Fruit fly (Drosophila melanogaster) whole organism, embryonic: ENCODE data around the gene spn-B.

Experiments
- CG13624 ChIP-seq: fragments of 200-800 bp; sonication (Bioruptor generic); optimal IDR thresholded peaks from 2 replicates; lab custom pipeline; 2016; ENCODE audit warnings: missing biosample characterization, missing genetic modification characterization
- CG15601 ChIP-seq: fragments of 200-800 bp; sonication (Bioruptor generic); optimal IDR thresholded peaks from 3 replicates; lab custom pipeline; 2019; ENCODE audit warnings: missing biosample characterization, mild to moderate bottlenecking, missing genetic modification characterization, moderate library complexity
- CG16863 ChIP-seq: fragments of 200-800 bp; sonication (Bioruptor generic); optimal IDR thresholded peaks from 3 replicates; lab custom pipeline; 2016; ENCODE audit warnings: missing biosample characterization, missing genetic modification characterization
- CG17361 ChIP-seq: fragments of 200-800 bp; sonication (Bioruptor generic); IDR thresholded peaks from 3 replicates; pipeline ENCODE4 v1.3.6; 2022; ENCODE audit warnings: missing biosample characterization, missing genetic modification characterization
- CG17829 ChIP-seq: fragments of 200-800 bp; optimal IDR thresholded peaks from 2 replicates; lab custom pipeline; 2019; ENCODE audit warnings: missing biosample characterization, mild to moderate bottlenecking, missing genetic modification characterization, moderate library complexity
- CG18262 ChIP-seq: fragments of 200-800 bp; optimal IDR thresholded peaks from 3 replicates; lab custom pipeline; 2019; ENCODE audit warnings: missing biosample characterization, mild to moderate bottlenecking, missing genetic modification characterization, moderate library complexity
- CG18476 ChIP-seq: fragments of 200-800 bp; sonication (Bioruptor generic); optimal IDR thresholded peaks from 2 replicates; lab custom pipeline; 2016; ENCODE audit warnings: missing biosample characterization, mild to moderate bottlenecking, missing genetic modification characterization
- CG2199 ChIP-seq: fragments of 200-800 bp; sonication (Bioruptor generic); IDR thresholded peaks from 3 replicates; pipeline ENCODE4 v1.3.6; 2022; ENCODE audit warnings: missing biosample characterization, missing genetic modification characterization
- CG3726 ChIP-seq: fragments of 200-800 bp; sonication (Bioruptor generic); IDR thresholded peaks from 3 replicates; pipeline ENCODE4, ENCODE4 v1.3.6; 2022; ENCODE audit warnings: missing biosample characterization, missing genetic modification characterization
- CG3995 ChIP-seq: fragments of 200-800 bp; sonication (Bioruptor generic); optimal IDR thresholded peaks from 3 replicates; lab custom pipeline; 2016; ENCODE audit warnings: missing biosample characterization, missing genetic modification characterization
- CG4360 ChIP-seq: fragments of 200-800 bp; sonication (Bioruptor generic); IDR thresholded peaks from 2 replicates; pipeline ENCODE4 v1.3.6; 2022; ENCODE audit warnings: missing biosample characterization, missing genetic modification characterization
- CG5180 ChIP-seq: fragments of 200-800 bp; sonication (Bioruptor generic); optimal IDR thresholded peaks from 3 replicates; lab custom pipeline; 2017; ENCODE audit warnings: missing biosample characterization, missing genetic modification characterization, mild to moderate bottlenecking, moderate library complexity, missing genetic modification reagents
- CG6254 ChIP-seq: fragments of 200-800 bp; sonication (Bioruptor generic); optimal IDR thresholded peaks from 3 replicates; lab custom pipeline; 2017; ENCODE audit warnings: mild to moderate bottlenecking, missing biosample characterization, missing genetic modification reagents, missing genetic modification characterization
- CG7745 ChIP-seq: fragments of 200-800 bp; sonication (Bioruptor generic); optimal IDR thresholded peaks from 2 replicates; lab custom pipeline; 2018; ENCODE audit warnings: missing biosample characterization, mild to moderate bottlenecking, missing genetic modification characterization, moderate library complexity
- CG8765 ChIP-seq: fragments of 200-800 bp; sonication (Bioruptor generic); IDR thresholded peaks from 2 replicates; pipeline ENCODE4 v1.3.6; 2022; ENCODE audit warnings: missing biosample characterization, missing genetic modification characterization
- CG9215 ChIP-seq: fragments of 200-800 bp; sonication (Bioruptor generic); IDR thresholded peaks from 2 replicates; pipeline ENCODE4 v1.3.6; 2022; ENCODE audit warnings: missing biosample characterization, missing genetic modification characterization
- CG9817 ChIP-seq: fragments of 200-800 bp; sonication (Bioruptor generic); optimal IDR thresholded peaks from 2 replicates; lab custom pipeline; 2018; ENCODE audit warnings: missing biosample characterization, mild to moderate bottlenecking, missing genetic modification characterization, moderate library complexity
- CHES-1-like ChIP-seq: fragments of 200-800 bp; sonication (Bioruptor generic); optimal IDR thresholded peaks from 2 replicates; lab custom pipeline; 2016; ENCODE audit warnings: missing biosample characterization, missing genetic modification characterization
- CkIIα-i1 ChIP-seq: fragments of 200-800 bp; sonication (Bioruptor generic); IDR thresholded peaks from 2 replicates; pipeline ENCODE4 v1.3.6; 2022; ENCODE audit warnings: missing biosample characterization, missing genetic modification characterization
- Dbx ChIP-seq: fragments of 200-800 bp; sonication (Bioruptor generic); IDR thresholded peaks from 3 replicates; pipeline ENCODE4 v1.3.6; 2022; ENCODE audit warnings: missing biosample characterization, missing genetic modification characterization
- HLH54F ChIP-seq: fragments of 200-800 bp; sonication (Bioruptor generic); optimal IDR thresholded peaks from 3 replicates; lab custom pipeline; 2016; ENCODE audit warnings: missing biosample characterization, missing genetic modification characterization
- Hmr ChIP-seq: fragments of 200-800 bp; sonication (Bioruptor generic); optimal IDR thresholded peaks from 3 replicates; lab custom pipeline; 2017; ENCODE audit warnings: mild to moderate bottlenecking, missing biosample characterization, missing genetic modification reagents, missing genetic modification characterization
- Mad ChIP-seq: fragments of 200-800 bp; sonication (Bioruptor generic); optimal IDR thresholded peaks from 2 replicates; lab custom pipeline; 2016; ENCODE audit warnings: missing biosample characterization, missing genetic modification characterization
- Max ChIP-seq: fragments of 200-800 bp; sonication (Bioruptor generic); optimal IDR thresholded peaks from 2 replicates; lab custom pipeline; 2016; ENCODE audit warnings: missing biosample characterization, mild to moderate bottlenecking, missing genetic modification characterization
- Rx ChIP-seq: fragments of 200-800 bp; sonication (Bioruptor generic); IDR thresholded peaks from 2 replicates; pipeline ENCODE4 v1.3.6; 2022; ENCODE audit warnings: missing biosample characterization, missing genetic modification characterization
- Sry-δ ChIP-seq: fragments of 200-800 bp; sonication (Bioruptor generic); optimal IDR thresholded peaks from 2 replicates; lab custom pipeline; 2016; ENCODE audit warnings: missing biosample characterization, missing genetic modification characterization
- ac ChIP-seq: fragments of 200-800 bp; sonication (Bioruptor generic); optimal IDR thresholded peaks from 3 replicates; lab custom pipeline; 2017; ENCODE audit warnings: missing biosample characterization, mild to moderate bottlenecking, missing genetic modification characterization
- ash1 ChIP-seq: fragments of 200-800 bp; sonication (Bioruptor generic); optimal IDR thresholded peaks from 2 replicates; lab custom pipeline; 2018; ENCODE audit warnings: missing biosample characterization, mild to moderate bottlenecking, missing genetic modification characterization
- bcd ChIP-seq: fragments of 200-800 bp; sonication (Bioruptor generic); optimal IDR thresholded peaks from 2 replicates; lab custom pipeline; 2017; ENCODE audit warnings: missing biosample characterization, mild to moderate bottlenecking, missing genetic modification characterization
- cad ChIP-seq: fragments of >200 bp; optimal IDR thresholded peaks from 2 replicates; lab custom pipeline; 2017; ENCODE audit warnings: missing biosample characterization, missing genetic modification characterization
- cg ChIP-seq: fragments of 200-800 bp; sonication (Bioruptor generic); optimal IDR thresholded peaks from 3 replicates; lab custom pipeline; 2019; ENCODE audit warnings: missing biosample characterization, mild to moderate bottlenecking, missing genetic modification characterization, moderate library complexity
- ci ChIP-seq: fragments of 200-800 bp; sonication (Bioruptor generic); IDR thresholded peaks from 3 replicates; pipeline ENCODE4 v1.3.6; 2022; ENCODE audit warnings: missing biosample characterization, missing genetic modification characterization
- corto ChIP-seq: fragments of 200-800 bp; sonication (Bioruptor generic); optimal IDR thresholded peaks from 2 replicates; lab custom pipeline; 2016; ENCODE audit warnings: missing biosample characterization, mild to moderate bottlenecking, missing genetic modification characterization, moderate library complexity
- da ChIP-seq: fragments of 200-800 bp; sonication (Bioruptor generic); optimal IDR thresholded peaks from 2 replicates; lab custom pipeline; 2016; ENCODE audit warnings: missing biosample characterization, missing genetic modification characterization
- dan ChIP-seq: fragments of 200-800 bp; sonication (Bioruptor generic); IDR thresholded peaks from 2 replicates; pipeline ENCODE4 v1.3.6; 2022; ENCODE audit warnings: missing biosample characterization, missing genetic modification characterization
- danr ChIP-seq: fragments of 200-800 bp; sonication (Bioruptor generic); IDR thresholded peaks from 2 replicates; pipeline ENCODE4 v1.3.6; 2022; ENCODE audit warnings: missing biosample characterization, missing genetic modification characterization
- dmrt11E ChIP-seq: fragments of 200-800 bp; sonication (Bioruptor generic); optimal IDR thresholded peaks from 3 replicates; lab custom pipeline; 2018; ENCODE audit warnings: missing biosample characterization, mild to moderate bottlenecking, missing genetic modification characterization, moderate library complexity
- dmrt99B ChIP-seq: fragments of 200-800 bp; sonication (Bioruptor generic); optimal IDR thresholded peaks from 2 replicates; lab custom pipeline; 2018; ENCODE audit warnings: missing biosample characterization, mild to moderate bottlenecking, missing genetic modification characterization, moderate library complexity
- dpn ChIP-seq, 2 experiments: fragments of 200-800 bp; sonication (Bioruptor generic); optimal IDR thresholded peaks; 3 replicates each; lab custom pipeline; 2016; ENCODE audit warnings: missing biosample characterization in 2 of 2, missing genetic modification characterization in 2 of 2
- her ChIP-seq: fragments of 200-800 bp; sonication (Bioruptor generic); optimal IDR thresholded peaks from 2 replicates; lab custom pipeline; 2016; ENCODE audit warnings: missing biosample characterization, missing genetic modification characterization
- inv ChIP-seq: fragments of 200-800 bp; sonication (Bioruptor generic); IDR thresholded peaks from 2 replicates; pipeline ENCODE4 v1.3.6; 2022; ENCODE audit warnings: missing biosample characterization, missing genetic modification characterization; ENCODE audit not compliant: partially characterized antibody
- knrl ChIP-seq: fragments of 200-800 bp; sonication (Bioruptor generic); IDR thresholded peaks from 3 replicates; pipeline ENCODE4 v1.3.6; 2022; ENCODE audit warnings: missing biosample characterization, missing genetic modification characterization; ENCODE audit not compliant: partially characterized antibody
- lov ChIP-seq, 2 experiments: fragments of 200-800 bp in 1 of 2; fragments of >200 bp in 1 of 2; sonication (Bioruptor generic) in 1 of 2; IDR thresholded peaks in 1 of 2; optimal IDR thresholded peaks in 1 of 2; 2 replicates in 1 of 2; 3 replicates in 1 of 2; pipeline versions ENCODE4 v1.3.6 to Lab custom; 2017 to 2022; ENCODE audit warnings: missing biosample characterization in 1 of 2, missing genetic modification characterization in 1 of 2
- nerfin-1 ChIP-seq: fragments of 200-800 bp; sonication (Bioruptor generic); optimal IDR thresholded peaks from 3 replicates; lab custom pipeline; 2019; ENCODE audit warnings: missing biosample characterization, mild to moderate bottlenecking, missing genetic modification characterization, moderate library complexity
- pan ChIP-seq, 4 experiments: fragments of >200 bp in 3 of 4; fragments of 200-800 bp in 1 of 4; sonication (Bioruptor generic) in 1 of 4; optimal IDR thresholded peaks in 3 of 4; IDR thresholded peaks in 1 of 4; 2 replicates each; pipeline versions ENCODE4 v1.3.6 to Lab custom; 2017 to 2022; ENCODE audit warnings: missing biosample characterization in 2 of 4, missing genetic modification characterization in 2 of 4, mixed read lengths in 1 of 4
- row ChIP-seq: fragments of 200-800 bp; sonication (Bioruptor generic); IDR thresholded peaks from 3 replicates; pipeline ENCODE4 v1.3.6; 2022; ENCODE audit warnings: missing biosample characterization, missing genetic modification characterization
- seq ChIP-seq: fragments of 200-800 bp; sonication (Bioruptor generic); IDR thresholded peaks from 2 replicates; pipeline ENCODE4 v1.3.6; 2022; ENCODE audit warnings: missing biosample characterization, missing genetic modification characterization
- wdn ChIP-seq: fragments of 200-800 bp; sonication (Bioruptor generic); IDR thresholded peaks from 2 replicates; pipeline ENCODE4 v1.3.6; 2022; ENCODE audit warnings: missing biosample characterization, missing genetic modification characterization

The spn-B gene

DNA sequence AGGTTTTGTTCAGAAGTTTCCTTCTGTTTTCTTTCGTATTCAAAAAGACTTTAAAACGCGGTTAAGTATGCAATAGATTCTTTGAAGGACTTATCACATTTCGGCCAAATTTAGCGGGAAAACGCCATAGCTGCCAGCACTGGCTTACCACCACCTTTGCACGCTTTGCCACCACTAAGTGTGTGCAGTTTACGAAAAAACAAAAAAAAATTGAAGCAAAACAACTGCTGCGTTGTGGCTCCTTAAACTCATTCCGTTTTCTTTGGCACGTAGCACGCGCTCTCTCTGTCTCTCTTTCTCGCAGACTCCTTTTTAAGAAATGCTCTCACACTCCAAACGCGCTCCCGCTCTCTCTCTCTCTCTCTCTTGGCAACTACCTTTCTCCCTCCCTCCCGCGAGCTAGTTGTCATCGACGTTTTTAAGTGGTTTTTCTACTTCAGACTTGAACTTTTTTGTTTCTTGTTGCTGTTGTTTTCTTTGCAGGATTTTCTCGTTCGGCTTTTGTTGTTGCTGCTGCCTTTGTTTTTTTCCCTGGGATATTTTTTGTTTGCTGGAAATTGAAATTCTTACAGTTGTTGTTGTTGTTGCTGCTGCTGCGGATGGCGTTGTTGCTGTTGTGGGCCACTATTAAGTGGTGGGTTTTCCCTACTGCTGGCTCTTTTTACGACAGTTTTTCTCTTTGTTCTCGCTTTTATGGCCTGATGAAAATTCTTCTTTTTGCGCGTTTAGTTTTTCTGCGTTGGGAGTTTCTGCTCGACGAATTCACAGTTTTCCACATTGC, 49.1 kb upstream of the spn-B start (continued):
- TF ChIP-seq CG6254 (GFP tag; lab: Kevin White, UChicago) = no peak
- TF ChIP-seq CG8765 (GFP tag; lab: Robert Waterston, UW) = no peak
- TF ChIP-seq dan (GFP tag; lab: Robert Waterston, UW) = no peak
- peak; percentile 35 for TF ChIP-seq Sry-δ
- no peak for TF ChIP-seq danr
- no peak for TF ChIP-seq CG9215 (GFP tag; lab: Robert Waterston, UW)
- peak; percentile 49 for TF ChIP-seq row (GFP tag; lab: Robert Waterston, UW)
- no peak for TF ChIP-seq CG13624 (GFP tag; lab: Kevin White, UChicago)
- no peak for TF ChIP-seq CkIIα-i1 (GFP tag; lab: Robert Waterston, UW)
- no peak for TF ChIP-seq bcd (GFP tag; lab: Kevin White, UChicago)
- TF ChIP-seq pan (optimal IDR thresholded peaks at IDR 0.05; lab: Kevin White, UChicago) = no peak
- peak in 1 of 2 experiments; percentile 17 for TF ChIP-seq pan (GFP tag; optimal IDR thresholded peaks at IDR 0.05 in 1 of 2, IDR thresholded peaks at IDR 0.05 in 1 of 2)
- TF ChIP-seq cg = peak; percentile 34
- no peak for TF ChIP-seq CG9817 (tag; lab: Kevin White, UChicago)
- no peak; the same call in 2 of the 3 replicates for TF ChIP-seq CG2199 (GFP tag; lab: Robert Waterston, UW)
- no peak for TF ChIP-seq lov (optimal IDR thresholded peaks at IDR 0.05; lab: Kevin White, UChicago)
- TF ChIP-seq lov (GFP tag; IDR thresholded peaks at IDR 0.05; lab: Robert Waterston, UW) = 0 out of 3 replicates have a peak, but pooled peaks have one; percentile 7
- TF ChIP-seq Hmr (GFP tag; lab: Kevin White, UChicago) = no peak
- peak in 1 of 2 experiments; percentile 21 for TF ChIP-seq dpn (GFP tag; optimal IDR thresholded peaks at IDR 0.05; lab: Kevin White, UChicago)
- TF ChIP-seq CG3995 (GFP tag; lab: Kevin White, UChicago) = no peak
- no peak for TF ChIP-seq CG18476
- TF ChIP-seq ci (GFP tag; lab: Robert Waterston, UW) = 0 out of 3 replicates have a peak, but pooled peaks have one; percentile 37
- peak; percentile 98 for TF ChIP-seq CG4360 (GFP tag; lab: Robert Waterston, UW)
- no peak for TF ChIP-seq da
- peak; percentile 33 for TF ChIP-seq nerfin-1
- TF ChIP-seq CG16863 = no peak
- no peak for TF ChIP-seq ac
- 0 out of 3 replicates have a peak, but pooled peaks have one; percentile 18 for TF ChIP-seq Dbx
- TF ChIP-seq dmrt11E (tag; lab: Kevin White, UChicago) = peak; percentile 12
- peak; percentile 7 for TF ChIP-seq dmrt99B (tag; lab: Kevin White, UChicago)
- TF ChIP-seq corto (GFP tag; lab: Kevin White, UChicago) = peak; percentile 8
- TF ChIP-seq her = no peak
- no peak; the same call in 1 of the 3 replicates for TF ChIP-seq CG17361
- TF ChIP-seq inv (GFP tag; lab: Robert Waterston, UW) = no peak
- TF ChIP-seq CG17829 = no peak
- no peak for TF ChIP-seq CG3726 (GFP tag; lab: Robert Waterston, UW)
- no peak for TF ChIP-seq CG5180 (GFP tag; lab: Kevin White, UChicago)
- TF ChIP-seq ash1 = no peak
- TF ChIP-seq CG7745 = peak; percentile 11
- no peak for TF ChIP-seq wdn (GFP tag; lab: Robert Waterston, UW)
- TF ChIP-seq CG15601 (tag; lab: Kevin White, UChicago) = no peak
- no peak for TF ChIP-seq Max (GFP tag; lab: Kevin White, UChicago)
- TF ChIP-seq HLH54F (GFP tag; lab: Kevin White, UChicago) = no peak
- TF ChIP-seq Mad (GFP tag; lab: Kevin White, UChicago) = no peak
- TF ChIP-seq cad (GFP tag; lab: Kevin White, UChicago) = peak; percentile 83
- no peak for TF ChIP-seq knrl (GFP tag; lab: Robert Waterston, UW)
- no peak for TF ChIP-seq CG18262
- no peak for TF ChIP-seq CHES-1-like (GFP tag; lab: Kevin White, UChicago)
- no peak for TF ChIP-seq seq (GFP tag; lab: Robert Waterston, UW)
- no peak for TF ChIP-seq Rx
